Worm (Caenorhabditis elegans) whole organism, L2 larva: ENCODE data around the gene ptrg-1.
A peak's percentile ranks its signal among the peaks of the same experiment; 100 is the strongest.

Experiments used
- F13H6.1 ChIP-seq: sonication (generic microtip); optimal IDR thresholded peaks from 2 replicates; lab custom pipeline; 2016; ENCODE audit warnings: missing genetic modification characterization, missing compliant biosample characterization
- R02D3.7 ChIP-seq: fragments of 150-350 bp; optimal IDR thresholded peaks from 2 replicates; lab custom pipeline; 2014; ENCODE audit warnings: missing biosample characterization, missing genetic modification characterization
- ZK546.5 ChIP-seq: sonication (generic microtip); optimal IDR thresholded peaks from 2 replicates; lab custom pipeline; 2017; ENCODE audit warnings: missing biosample characterization, missing genetic modification characterization
- alr-1 ChIP-seq: fragments of 150-350 bp; optimal IDR thresholded peaks from 2 replicates; lab custom pipeline; 2014; ENCODE audit warnings: missing biosample characterization, missing genetic modification characterization
- ama-1 ChIP-seq: fragments of 150-350 bp; optimal IDR thresholded peaks from 2 replicates; lab custom pipeline; 2018; ENCODE audit warnings: inconsistent platforms
- ceh-16 ChIP-seq: fragments of 150-350 bp; optimal IDR thresholded peaks from 2 replicates; lab custom pipeline; 2014; ENCODE audit warnings: missing biosample characterization, missing genetic modification characterization
- ceh-82 ChIP-seq: fragments of 150-350 bp; optimal IDR thresholded peaks from 2 replicates; lab custom pipeline; 2014; ENCODE audit warnings: missing biosample characterization, missing genetic modification characterization
- crh-2 ChIP-seq: sonication (generic microtip); optimal IDR thresholded peaks from 2 replicates; lab custom pipeline; 2017; ENCODE audit warnings: missing biosample characterization, missing genetic modification characterization
- dmd-4 ChIP-seq: sonication (generic microtip); optimal IDR thresholded peaks from 2 replicates; lab custom pipeline; 2017; ENCODE audit warnings: missing biosample characterization, missing genetic modification characterization
- egl-27 ChIP-seq: sonication (generic microtip); optimal IDR thresholded peaks from 3 replicates; lab custom pipeline; 2017; ENCODE audit warnings: missing biosample characterization, missing genetic modification reagents, missing genetic modification characterization
- elt-1 ChIP-seq: fragments of 150-350 bp; optimal IDR thresholded peaks from 2 replicates; lab custom pipeline; 2014; ENCODE audit warnings: missing biosample characterization, missing genetic modification characterization
- fos-1 ChIP-seq: fragments of 150-350 bp; optimal IDR thresholded peaks from 2 replicates; lab custom pipeline; 2014; ENCODE audit warnings: missing biosample characterization, missing genetic modification characterization
- gmeb-1 ChIP-seq: fragments of 150-350 bp; optimal IDR thresholded peaks from 2 replicates; lab custom pipeline; 2014; ENCODE audit warnings: missing biosample characterization, missing genetic modification characterization
- lin-13 ChIP-seq: fragments of 150-350 bp; optimal IDR thresholded peaks from 2 replicates; lab custom pipeline; 2014; ENCODE audit warnings: missing biosample characterization, missing genetic modification reagents, missing genetic modification characterization
- lin-39 ChIP-seq: fragments of 150-350 bp; optimal IDR thresholded peaks from 2 replicates; lab custom pipeline; 2014; ENCODE audit warnings: missing biosample characterization, missing genetic modification reagents, missing genetic modification characterization
- lsy-2 ChIP-seq, 2 experiments: fragments of 150-350 bp in 1 of 2; sonication (generic microtip) in 1 of 2; optimal IDR thresholded peaks; 2 replicates each; lab custom pipeline; 2014 to 2017; ENCODE audit warnings: missing biosample characterization in 2 of 2, missing genetic modification characterization in 2 of 2
- mbf-1 ChIP-seq: sonication (generic microtip); optimal IDR thresholded peaks from 2 replicates; lab custom pipeline; 2017; ENCODE audit warnings: missing biosample characterization, missing genetic modification characterization
- mdl-1 ChIP-seq, 2 experiments: fragments of 150-350 bp in 1 of 2; sonication (generic microtip) in 1 of 2; optimal IDR thresholded peaks; 2 replicates each; lab custom pipeline; 2017; ENCODE audit warnings: missing biosample characterization in 2 of 2, missing genetic modification characterization in 2 of 2
- nhr-10 ChIP-seq: sonication (generic microtip); optimal IDR thresholded peaks from 2 replicates; lab custom pipeline; 2017; ENCODE audit warnings: missing biosample characterization, missing genetic modification characterization
- nhr-11 ChIP-seq: fragments of 150-350 bp; optimal IDR thresholded peaks from 2 replicates; lab custom pipeline; 2014; ENCODE audit warnings: missing biosample characterization, missing genetic modification characterization
- nhr-12 ChIP-seq: fragments of 150-350 bp; optimal IDR thresholded peaks from 2 replicates; lab custom pipeline; 2014; ENCODE audit warnings: missing biosample characterization, missing genetic modification characterization
- nhr-129 ChIP-seq: fragments of 150-350 bp; optimal IDR thresholded peaks from 2 replicates; lab custom pipeline; 2014; ENCODE audit warnings: missing biosample characterization, missing genetic modification characterization
- nhr-21 ChIP-seq: fragments of 150-350 bp; optimal IDR thresholded peaks from 2 replicates; lab custom pipeline; 2014; ENCODE audit warnings: missing biosample characterization, missing genetic modification characterization
- nhr-23 ChIP-seq: fragments of 150-350 bp; optimal IDR thresholded peaks from 2 replicates; lab custom pipeline; 2014; ENCODE audit warnings: missing biosample characterization, missing genetic modification reagents, missing genetic modification characterization
- nhr-237 ChIP-seq: fragments of 150-350 bp; optimal IDR thresholded peaks from 2 replicates; lab custom pipeline; 2014; ENCODE audit warnings: missing biosample characterization, missing genetic modification characterization
- nhr-6 ChIP-seq: fragments of 150-350 bp; optimal IDR thresholded peaks from 2 replicates; lab custom pipeline; 2014; ENCODE audit warnings: missing biosample characterization, missing genetic modification characterization
- nhr-77 ChIP-seq: fragments of 150-350 bp; optimal IDR thresholded peaks from 2 replicates; lab custom pipeline; 2014; ENCODE audit warnings: missing biosample characterization, missing genetic modification characterization
- peb-1 ChIP-seq: fragments of 150-350 bp; optimal IDR thresholded peaks from 2 replicates; lab custom pipeline; 2014; ENCODE audit warnings: missing biosample characterization, missing genetic modification characterization
- sem-4 ChIP-seq: fragments of 150-350 bp; optimal IDR thresholded peaks from 2 replicates; lab custom pipeline; 2014; ENCODE audit warnings: missing biosample characterization, missing genetic modification reagents, missing genetic modification characterization
- skn-1 ChIP-seq: sonication (generic microtip); optimal IDR thresholded peaks from 2 replicates; lab custom pipeline; 2017; ENCODE audit warnings: missing biosample characterization, missing genetic modification characterization
- sma-3 ChIP-seq: sonication (generic microtip); optimal IDR thresholded peaks from 2 replicates; lab custom pipeline; 2016; ENCODE audit warnings: missing genetic modification reagents, missing genetic modification characterization, missing compliant biosample characterization
- sma-9 ChIP-seq, 2 experiments: fragments of 150-350 bp in 1 of 2; sonication (generic microtip) in 1 of 2; optimal IDR thresholded peaks; 2 replicates each; lab custom pipeline; 2014 to 2016; ENCODE audit warnings: missing genetic modification characterization in 2 of 2, mild to moderate bottlenecking in 1 of 2, missing biosample characterization in 1 of 2, missing compliant biosample characterization in 1 of 2, missing genetic modification reagents in 1 of 2, moderate library complexity in 1 of 2
- snpc-4 ChIP-seq: fragments of 150-350 bp; optimal IDR thresholded peaks from 2 replicates; lab custom pipeline; 2014; ENCODE audit warnings: missing biosample characterization, missing genetic modification characterization
- zag-1 ChIP-seq: fragments of 150-350 bp; optimal IDR thresholded peaks from 2 replicates; lab custom pipeline; 2014; ENCODE audit warnings: missing biosample characterization, missing genetic modification characterization
- ztf-1 ChIP-seq: fragments of 200-800 bp; sonication (Bioruptor generic); conservative IDR thresholded peaks from 2 replicates; pipeline ENCODE4 v1.3.6; 2022; ENCODE audit warnings: missing genetic modification characterization, missing compliant biosample characterization

The ptrg-1 gene

ce11 chrIV:10194345-10194744, at the start of gene ptrg-1:
Gene ptrg-1, minus strand, starts transcription at chrIV:10194445.
- TF ChIP-seq snpc-4 (tag; lab: Kevin White, UChicago): no peak
- TF ChIP-seq peb-1: no peak
- TF ChIP-seq mbf-1: no peak
- TF ChIP-seq nhr-6: no peak
- no peak for TF ChIP-seq nhr-77
- no peak for TF ChIP-seq sma-3 (GFP tag; lab: Kevin White, UChicago)
- TF ChIP-seq nhr-11 (tag; lab: Kevin White, UChicago): no peak
- TF ChIP-seq mdl-1 (tag; optimal IDR thresholded peaks at IDR 0.05; lab: Kevin White, UChicago): no peak
- TF ChIP-seq nhr-12 (tag; lab: Kevin White, UChicago): no peak
- TF ChIP-seq sma-9 (GFP tag; optimal IDR thresholded peaks at IDR 0.05; lab: Kevin White, UChicago): no peak
- no peak for TF ChIP-seq sma-9 (tag; optimal IDR thresholded peaks at IDR 0.05; lab: Kevin White, UChicago)
- TF ChIP-seq nhr-23: no peak
- TF ChIP-seq egl-27 (tag; lab: Kevin White, UChicago): no peak
- no peak for TF ChIP-seq ztf-1 (GFP tag; lab: Robert Waterston, UW)
- TF ChIP-seq ama-1 (lab: Kevin White, UChicago): no peak
- no peak for TF ChIP-seq elt-1
- no peak for TF ChIP-seq ZK546.5 (tag; lab: Kevin White, UChicago)

ce11 chrIV:10243276-10243675, 49.0 kb upstream of the ptrg-1 start, which contains the start of gene tkt-1:
Gene tkt-1, plus strand, starts transcription at chrIV:10243612.
- TF ChIP-seq crh-2: peak; percentile 81
- TF ChIP-seq dmd-4: no peak
- TF ChIP-seq ceh-82 (tag; lab: Kevin White, UChicago): no peak
- TF ChIP-seq R02D3.7 (tag; lab: Kevin White, UChicago): no peak
- TF ChIP-seq fos-1 (tag; lab: Kevin White, UChicago): peak; percentile 79
- peak; percentile 28 for TF ChIP-seq sma-9 (GFP tag; optimal IDR thresholded peaks at IDR 0.05; lab: Kevin White, UChicago)
- no peak for TF ChIP-seq sma-9 (tag; optimal IDR thresholded peaks at IDR 0.05; lab: Kevin White, UChicago)
- no peak for TF ChIP-seq nhr-237 (tag; lab: Kevin White, UChicago)
- TF ChIP-seq nhr-10 (tag; lab: Kevin White, UChicago): no peak
- TF ChIP-seq nhr-21 (tag; lab: Kevin White, UChicago): no peak
- TF ChIP-seq nhr-11 (tag; lab: Kevin White, UChicago): no peak
- TF ChIP-seq F13H6.1: no peak

ce11 chrIV:10242458-10243123, 48.3 kb upstream of the ptrg-1 start:
- TF ChIP-seq sma-9 (GFP tag; optimal IDR thresholded peaks at IDR 0.05; lab: Kevin White, UChicago) (no peak), sma-9 (tag; optimal IDR thresholded peaks at IDR 0.05; lab: Kevin White, UChicago) (no peak), skn-1 (tag; lab: Kevin White, UChicago) (no peak), nhr-129 (peak; percentile 68), lsy-2 (tag; optimal IDR thresholded peaks at IDR 0.05; lab: Kevin White, UChicago) (peak in 1 of 2 experiments; percentile 41), gmeb-1 (tag; lab: Kevin White, UChicago) (peak; percentile 79), crh-2 (peak; percentile 24), lin-13 (GFP tag; lab: Kevin White, UChicago) (peak; percentile 25), ama-1 (lab: Kevin White, UChicago) (no peak)

- no peak for TF ChIP-seq nhr-6
- no peak for TF ChIP-seq zag-1 (tag; lab: Kevin White, UChicago)
- no peak for TF ChIP-seq ama-1 (lab: Kevin White, UChicago)
- no peak for TF ChIP-seq ceh-16 (tag; lab: Kevin White, UChicago)
- no peak for TF ChIP-seq alr-1
- TF ChIP-seq lin-39 (tag; lab: Kevin White, UChicago): no peak
- TF ChIP-seq nhr-237 (tag; lab: Kevin White, UChicago): no peak
- TF ChIP-seq nhr-12 (tag; lab: Kevin White, UChicago): no peak
- TF ChIP-seq sem-4: no peak
- TF ChIP-seq crh-2: no peak
- no peak for TF ChIP-seq ztf-1 (GFP tag; lab: Robert Waterston, UW)
- no peak for TF ChIP-seq gmeb-1 (tag; lab: Kevin White, UChicago)
- TF ChIP-seq nhr-10 (tag; lab: Kevin White, UChicago): no peak
- TF ChIP-seq nhr-11 (tag; lab: Kevin White, UChicago): no peak
- TF ChIP-seq, all 48 proteins: peak for 0
These were observed 47.4 kb upstream of the ptrg-1 start, which contains the start of gene lipl-7 for ce11 chrIV:10241659-10242058. Gene lipl-7, minus strand, starts transcription at chrIV:10241823.
